Worm (Caenorhabditis elegans) whole organism, L2 larva: Measurements from ENCODE around the gene str-264.
A peak's percentile ranks its signal among the peaks of the same experiment; 100 is the strongest.

Experiments used
- C34F6.9 ChIP-seq: fragments of 150-350 bp; optimal IDR thresholded peaks from 2 replicates; lab custom pipeline; 2014; ENCODE audit warnings: missing biosample characterization, missing genetic modification characterization
- F13H6.1 ChIP-seq: sonication (generic microtip); optimal IDR thresholded peaks from 2 replicates; lab custom pipeline; 2016; ENCODE audit warnings: missing genetic modification characterization, missing compliant biosample characterization
- R02D3.7 ChIP-seq: fragments of 150-350 bp; optimal IDR thresholded peaks from 2 replicates; lab custom pipeline; 2014; ENCODE audit warnings: missing biosample characterization, missing genetic modification characterization
- Y55F3AM.14 ChIP-seq: fragments of 200-800 bp; sonication (Bioruptor generic); optimal IDR thresholded peaks from 2 replicates; lab custom pipeline; 2018; ENCODE audit warnings: mild to moderate bottlenecking, missing genetic modification characterization, missing compliant biosample characterization
- ZK546.5 ChIP-seq: sonication (generic microtip); optimal IDR thresholded peaks from 2 replicates; lab custom pipeline; 2017; ENCODE audit warnings: missing biosample characterization, missing genetic modification characterization
- alr-1 ChIP-seq: fragments of 150-350 bp; optimal IDR thresholded peaks from 2 replicates; lab custom pipeline; 2014; ENCODE audit warnings: missing biosample characterization, missing genetic modification characterization
- aly-2 ChIP-seq: fragments of 150-350 bp; optimal IDR thresholded peaks from 2 replicates; lab custom pipeline; 2014; ENCODE audit warnings: missing biosample characterization, missing genetic modification characterization
- ama-1 ChIP-seq: fragments of 150-350 bp; optimal IDR thresholded peaks from 2 replicates; lab custom pipeline; 2018; ENCODE audit warnings: inconsistent platforms
- blmp-1 ChIP-seq: sonication (generic microtip); optimal IDR thresholded peaks from 2 replicates; lab custom pipeline; 2017; ENCODE audit warnings: missing genetic modification characterization, mild to moderate bottlenecking, missing compliant biosample characterization, antibody characterized with exemption, moderate library complexity; ENCODE audit not compliant: insufficient read depth
- ceh-16 ChIP-seq: fragments of 150-350 bp; optimal IDR thresholded peaks from 2 replicates; lab custom pipeline; 2014; ENCODE audit warnings: missing biosample characterization, missing genetic modification characterization
- ceh-82 ChIP-seq: fragments of 150-350 bp; optimal IDR thresholded peaks from 2 replicates; lab custom pipeline; 2014; ENCODE audit warnings: missing biosample characterization, missing genetic modification characterization
- crh-2 ChIP-seq: sonication (generic microtip); optimal IDR thresholded peaks from 2 replicates; lab custom pipeline; 2017; ENCODE audit warnings: missing biosample characterization, missing genetic modification characterization
- dmd-4 ChIP-seq: sonication (generic microtip); optimal IDR thresholded peaks from 2 replicates; lab custom pipeline; 2017; ENCODE audit warnings: missing biosample characterization, missing genetic modification characterization
- elt-1 ChIP-seq: fragments of 150-350 bp; optimal IDR thresholded peaks from 2 replicates; lab custom pipeline; 2014; ENCODE audit warnings: missing biosample characterization, missing genetic modification characterization
- fos-1 ChIP-seq: fragments of 150-350 bp; optimal IDR thresholded peaks from 2 replicates; lab custom pipeline; 2014; ENCODE audit warnings: missing biosample characterization, missing genetic modification characterization
- gmeb-1 ChIP-seq: fragments of 150-350 bp; optimal IDR thresholded peaks from 2 replicates; lab custom pipeline; 2014; ENCODE audit warnings: missing biosample characterization, missing genetic modification characterization
- lin-11 ChIP-seq: fragments of 150-350 bp; sonication (generic microtip); optimal IDR thresholded peaks from 2 replicates; lab custom pipeline; 2014; ENCODE audit warnings: missing biosample characterization, missing genetic modification characterization, inconsistent platforms, mixed read lengths
- lin-13 ChIP-seq: fragments of 150-350 bp; optimal IDR thresholded peaks from 2 replicates; lab custom pipeline; 2014; ENCODE audit warnings: missing biosample characterization, missing genetic modification reagents, missing genetic modification characterization
- lin-39 ChIP-seq: fragments of 150-350 bp; optimal IDR thresholded peaks from 2 replicates; lab custom pipeline; 2014; ENCODE audit warnings: missing biosample characterization, missing genetic modification reagents, missing genetic modification characterization
- lsy-2 ChIP-seq, 2 experiments: fragments of 150-350 bp in 1 of 2; sonication (generic microtip) in 1 of 2; optimal IDR thresholded peaks; 2 replicates each; lab custom pipeline; 2014 to 2017; ENCODE audit warnings: missing biosample characterization in 2 of 2, missing genetic modification characterization in 2 of 2
- mab-5 ChIP-seq: fragments of 150-350 bp; optimal IDR thresholded peaks from 2 replicates; lab custom pipeline; 2014; ENCODE audit warnings: missing biosample characterization, missing genetic modification characterization
- mbf-1 ChIP-seq: sonication (generic microtip); optimal IDR thresholded peaks from 2 replicates; lab custom pipeline; 2017; ENCODE audit warnings: missing biosample characterization, missing genetic modification characterization
- mdl-1 ChIP-seq, 2 experiments: fragments of 150-350 bp in 1 of 2; sonication (generic microtip) in 1 of 2; optimal IDR thresholded peaks; 2 replicates each; lab custom pipeline; 2017; ENCODE audit warnings: missing biosample characterization in 2 of 2, missing genetic modification characterization in 2 of 2
- nhr-11 ChIP-seq: fragments of 150-350 bp; optimal IDR thresholded peaks from 2 replicates; lab custom pipeline; 2014; ENCODE audit warnings: missing biosample characterization, missing genetic modification characterization
- nhr-12 ChIP-seq: fragments of 150-350 bp; optimal IDR thresholded peaks from 2 replicates; lab custom pipeline; 2014; ENCODE audit warnings: missing biosample characterization, missing genetic modification characterization
- nhr-129 ChIP-seq: fragments of 150-350 bp; optimal IDR thresholded peaks from 2 replicates; lab custom pipeline; 2014; ENCODE audit warnings: missing biosample characterization, missing genetic modification characterization
- nhr-21 ChIP-seq: fragments of 150-350 bp; optimal IDR thresholded peaks from 2 replicates; lab custom pipeline; 2014; ENCODE audit warnings: missing biosample characterization, missing genetic modification characterization
- nhr-23 ChIP-seq: fragments of 150-350 bp; optimal IDR thresholded peaks from 2 replicates; lab custom pipeline; 2014; ENCODE audit warnings: missing biosample characterization, missing genetic modification reagents, missing genetic modification characterization
- nhr-237 ChIP-seq: fragments of 150-350 bp; optimal IDR thresholded peaks from 2 replicates; lab custom pipeline; 2014; ENCODE audit warnings: missing biosample characterization, missing genetic modification characterization
- nhr-6 ChIP-seq: fragments of 150-350 bp; optimal IDR thresholded peaks from 2 replicates; lab custom pipeline; 2014; ENCODE audit warnings: missing biosample characterization, missing genetic modification characterization
- nhr-77 ChIP-seq: fragments of 150-350 bp; optimal IDR thresholded peaks from 2 replicates; lab custom pipeline; 2014; ENCODE audit warnings: missing biosample characterization, missing genetic modification characterization
- peb-1 ChIP-seq: fragments of 150-350 bp; optimal IDR thresholded peaks from 2 replicates; lab custom pipeline; 2014; ENCODE audit warnings: missing biosample characterization, missing genetic modification characterization
- sem-4 ChIP-seq: fragments of 150-350 bp; optimal IDR thresholded peaks from 2 replicates; lab custom pipeline; 2014; ENCODE audit warnings: missing biosample characterization, missing genetic modification reagents, missing genetic modification characterization
- skn-1 ChIP-seq: sonication (generic microtip); optimal IDR thresholded peaks from 2 replicates; lab custom pipeline; 2017; ENCODE audit warnings: missing biosample characterization, missing genetic modification characterization
- sma-3 ChIP-seq: sonication (generic microtip); optimal IDR thresholded peaks from 2 replicates; lab custom pipeline; 2016; ENCODE audit warnings: missing genetic modification reagents, missing genetic modification characterization, missing compliant biosample characterization
- sma-9 ChIP-seq, 2 experiments: fragments of 150-350 bp in 1 of 2; sonication (generic microtip) in 1 of 2; optimal IDR thresholded peaks; 2 replicates each; lab custom pipeline; 2014 to 2016; ENCODE audit warnings: missing genetic modification characterization in 2 of 2, mild to moderate bottlenecking in 1 of 2, missing biosample characterization in 1 of 2, missing compliant biosample characterization in 1 of 2, missing genetic modification reagents in 1 of 2, moderate library complexity in 1 of 2
- unc-62 ChIP-seq: fragments of 150-350 bp; optimal IDR thresholded peaks from 2 replicates; lab custom pipeline; 2014; ENCODE audit warnings: missing biosample characterization, missing genetic modification reagents, missing genetic modification characterization
- zag-1 ChIP-seq: fragments of 150-350 bp; optimal IDR thresholded peaks from 2 replicates; lab custom pipeline; 2014; ENCODE audit warnings: missing biosample characterization, missing genetic modification characterization
- ztf-1 ChIP-seq: fragments of 200-800 bp; sonication (Bioruptor generic); conservative IDR thresholded peaks from 2 replicates; pipeline ENCODE4 v1.3.6; 2022; ENCODE audit warnings: missing genetic modification characterization, missing compliant biosample characterization
- ztf-11 ChIP-seq: sonication (generic microtip); optimal IDR thresholded peaks from 2 replicates; lab custom pipeline; 2017; ENCODE audit warnings: missing biosample characterization, missing genetic modification characterization
- ztf-4 ChIP-seq: fragments of 150-350 bp; optimal IDR thresholded peaks from 2 replicates; lab custom pipeline; 2014; ENCODE audit warnings: missing biosample characterization, missing genetic modification characterization

The str-264 gene

ce11 chrV:15516476-15516875 lies 24.1 kb upstream of the str-264 start:
- no peak for TF ChIP-seq ceh-82 (tag; lab: Kevin White, UChicago)
- no peak for TF ChIP-seq blmp-1 (tag; lab: Kevin White, UChicago)
- no peak for TF ChIP-seq nhr-11 (tag; lab: Kevin White, UChicago)
- TF ChIP-seq lin-11 (tag; lab: Kevin White, UChicago) = no peak
- TF ChIP-seq nhr-237 = no peak
- no peak for TF ChIP-seq sem-4 (tag; lab: Kevin White, UChicago)
- no peak for TF ChIP-seq alr-1
- TF ChIP-seq F13H6.1 (tag; lab: Kevin White, UChicago) = no peak
- TF ChIP-seq, all 48 proteins: peak for 0

DNA sequence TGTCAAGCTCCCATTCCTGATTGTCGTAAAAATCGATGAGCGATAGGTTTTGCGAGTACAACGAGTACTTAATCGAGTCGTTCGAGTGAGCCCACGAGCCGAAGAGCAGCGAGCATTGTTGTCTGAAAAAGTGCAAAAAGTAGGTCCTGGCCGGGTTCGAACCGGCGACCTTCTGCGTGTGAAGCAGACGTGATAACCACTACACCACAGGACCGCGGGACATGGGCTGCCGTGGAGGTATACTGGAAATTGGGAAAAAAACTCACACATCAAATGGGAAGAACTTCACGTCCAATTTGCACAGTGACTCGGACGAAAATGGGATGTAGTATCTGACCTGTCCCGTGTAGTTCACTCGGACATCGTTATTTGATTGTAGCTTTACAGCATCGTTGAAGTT lies 22.9 kb upstream of the str-264 start:
- TF ChIP-seq dmd-4 (tag; lab: Kevin White, UChicago) (no peak), sma-3 (GFP tag; lab: Kevin White, UChicago) (no peak), nhr-6 (tag; lab: Kevin White, UChicago) (no peak), nhr-237 (no peak), fos-1 (tag; lab: Kevin White, UChicago) (peak; percentile 2), lsy-2 (tag; optimal IDR thresholded peaks at IDR 0.05; lab: Kevin White, UChicago) (peak in 1 of 2 experiments; percentile 13), ZK546.5 (tag; lab: Kevin White, UChicago) (no peak), zag-1 (tag; lab: Kevin White, UChicago) (no peak), gmeb-1 (tag; lab: Kevin White, UChicago) (no peak), nhr-129 (tag; lab: Kevin White, UChicago) (peak; percentile 35)

DNA sequence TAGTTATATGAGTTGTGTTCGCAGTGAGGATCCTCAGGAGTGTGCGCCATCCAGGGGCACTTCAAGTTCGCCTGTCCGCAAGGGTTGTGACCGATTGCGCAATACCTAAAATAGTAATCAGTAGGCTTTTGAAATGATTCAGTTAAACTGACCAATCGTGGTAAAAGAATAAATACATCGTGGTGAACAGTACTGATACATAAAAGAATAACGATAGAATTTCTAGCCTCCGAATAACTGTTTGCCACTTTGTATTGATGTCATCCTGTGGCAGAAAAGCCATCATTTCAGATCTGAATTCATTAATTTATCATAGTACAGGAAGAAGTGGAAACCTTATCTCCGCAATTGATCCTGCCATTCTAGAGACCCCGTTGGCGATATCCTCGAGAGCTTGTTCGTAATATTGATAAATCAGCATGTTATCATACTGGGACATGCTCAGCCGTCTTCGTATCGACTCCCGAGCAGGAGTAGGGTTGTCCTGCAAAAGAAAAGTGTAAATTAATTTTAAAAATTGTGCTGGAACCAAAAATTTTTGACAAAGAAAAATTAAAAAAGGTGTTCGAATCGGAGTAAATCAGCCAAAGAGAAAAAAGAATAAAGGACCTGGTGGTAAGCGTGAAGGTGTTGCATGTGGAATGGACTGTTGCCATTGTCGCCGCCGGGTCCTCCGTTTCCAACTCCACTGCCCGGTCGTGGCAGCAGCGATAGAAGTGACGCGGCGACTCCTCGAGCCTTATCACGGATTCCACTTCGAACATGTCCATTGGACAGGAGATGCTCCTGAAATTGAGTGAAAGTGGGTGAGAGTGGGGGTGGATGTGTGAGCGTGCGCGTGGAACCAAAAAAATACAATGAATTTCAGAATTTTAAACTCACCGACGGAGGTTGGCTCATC lies 20.7 kb upstream of the str-264 start:
- TF ChIP-seq Y55F3AM.14 (GFP tag; lab: Kevin White, UChicago) = no peak
- no peak for TF ChIP-seq crh-2 (tag; lab: Kevin White, UChicago)
- no peak for TF ChIP-seq zag-1 (tag; lab: Kevin White, UChicago)
- no peak for TF ChIP-seq ztf-4
- TF ChIP-seq mdl-1 (tag; optimal IDR thresholded peaks at IDR 0.05; lab: Kevin White, UChicago) = no peak
- no peak for TF ChIP-seq nhr-12 (tag; lab: Kevin White, UChicago)
- TF ChIP-seq unc-62 (GFP tag; lab: Kevin White, UChicago) = no peak
- TF ChIP-seq sma-9 (GFP tag; optimal IDR thresholded peaks at IDR 0.05; lab: Kevin White, UChicago) = no peak
- TF ChIP-seq sma-9 (tag; optimal IDR thresholded peaks at IDR 0.05; lab: Kevin White, UChicago) = no peak
- no peak for TF ChIP-seq lsy-2 (tag; optimal IDR thresholded peaks at IDR 0.05; lab: Kevin White, UChicago)
- TF ChIP-seq mbf-1 = no peak
- no peak for TF ChIP-seq aly-2
- TF ChIP-seq sem-4 (tag; lab: Kevin White, UChicago) = no peak
- no peak for TF ChIP-seq nhr-21 (tag; lab: Kevin White, UChicago)
- TF ChIP-seq R02D3.7 (tag; lab: Kevin White, UChicago) = no peak
- TF ChIP-seq blmp-1 (tag; lab: Kevin White, UChicago) = no peak
- TF ChIP-seq lin-39 (tag; lab: Kevin White, UChicago) = no peak

- TF ChIP-seq gmeb-1 (tag; lab: Kevin White, UChicago) (peak; percentile 85), mdl-1 (tag; optimal IDR thresholded peaks at IDR 0.05; lab: Kevin White, UChicago) (no peak), ztf-1 (GFP tag; lab: Robert Waterston, UW) (no peak), nhr-12 (tag; lab: Kevin White, UChicago) (no peak), ZK546.5 (tag; lab: Kevin White, UChicago) (peak; percentile 21), mab-5 (tag; lab: Kevin White, UChicago) (peak; percentile 45), ama-1 (lab: Kevin White, UChicago) (no peak), fos-1 (tag; lab: Kevin White, UChicago) (peak; percentile 48), C34F6.9 (tag; lab: Kevin White, UChicago) (peak; percentile 83), nhr-77 (tag; lab: Kevin White, UChicago) (peak; percentile 43), nhr-129 (tag; lab: Kevin White, UChicago) (peak; percentile 87), elt-1 (tag; lab: Kevin White, UChicago) (no peak), aly-2 (no peak), unc-62 (GFP tag; lab: Kevin White, UChicago) (no peak), ztf-4 (no peak), F13H6.1 (tag; lab: Kevin White, UChicago) (peak; percentile 71), dmd-4 (tag; lab: Kevin White, UChicago) (no peak), mbf-1 (no peak), ceh-16 (peak; percentile 18), zag-1 (tag; lab: Kevin White, UChicago) (peak; percentile 22), ceh-82 (tag; lab: Kevin White, UChicago) (peak; percentile 28), lin-11 (tag; lab: Kevin White, UChicago) (peak; percentile 69), peb-1 (tag; lab: Kevin White, UChicago) (no peak), ztf-11 (tag; lab: Kevin White, UChicago) (no peak), blmp-1 (tag; lab: Kevin White, UChicago) (peak; percentile 58), lsy-2 (tag; optimal IDR thresholded peaks at IDR 0.05; lab: Kevin White, UChicago) (peak; percentile 98 to 99), skn-1 (tag; lab: Kevin White, UChicago) (no peak), nhr-23 (no peak), nhr-6 (tag; lab: Kevin White, UChicago) (peak; percentile 56), lin-13 (GFP tag; lab: Kevin White, UChicago) (no peak)
Measured at ce11 chrV:15511613-15512216, 19.3 kb upstream of the str-264 start, which contains the start of gene rpl-38. Gene rpl-38 (plus strand): TSS chrV:15512166.
